Worm (Caenorhabditis elegans) whole organism, young adult: ENCODE measurements around the gene srt-16.

Experiments
- B0261.1 ChIP-seq: sonication (generic microtip); optimal IDR thresholded peaks from 2 replicates; lab custom pipeline; 2016; ENCODE audit warnings: mild to moderate bottlenecking, missing genetic modification characterization, moderate library complexity, missing compliant biosample characterization
- F10E7.11 ChIP-seq: sonication (generic microtip); optimal IDR thresholded peaks from 2 replicates; lab custom pipeline; 2017; ENCODE audit warnings: mild to moderate bottlenecking, missing genetic modification characterization, moderate library complexity, missing compliant biosample characterization
- F33H1.4 ChIP-seq: fragments of 200-800 bp; sonication (Bioruptor generic); IDR thresholded peaks from 2 replicates; pipeline ENCODE4 v1.3.6; 2022; ENCODE audit warnings: missing genetic modification reagents, missing genetic modification characterization, missing compliant biosample characterization
- F49E8.2 ChIP-seq: sonication (generic microtip); optimal IDR thresholded peaks from 3 replicates; lab custom pipeline; 2017; ENCODE audit warnings: missing genetic modification characterization, mild to moderate bottlenecking, missing compliant biosample characterization, antibody characterized with exemption, moderate library complexity; ENCODE audit not compliant: insufficient read depth
- F52B5.7 ChIP-seq: sonication (generic microtip); optimal IDR thresholded peaks from 2 replicates; lab custom pipeline; 2016; ENCODE audit warnings: mild to moderate bottlenecking, missing genetic modification characterization, missing compliant biosample characterization
- aptf-2 ChIP-seq: fragments of 200-800 bp; sonication (Bioruptor generic); conservative IDR thresholded peaks from 2 replicates; pipeline ENCODE4 v1.3.6; 2022; ENCODE audit warnings: missing genetic modification reagents, missing genetic modification characterization, missing compliant biosample characterization
- attf-5 ChIP-seq: fragments of 200-800 bp; sonication (Bioruptor generic); optimal IDR thresholded peaks from 2 replicates; lab custom pipeline; 2018; ENCODE audit warnings: mild to moderate bottlenecking, missing genetic modification characterization, missing compliant biosample characterization
- ccch-3 ChIP-seq: fragments of 200-800 bp; sonication (Bioruptor generic); optimal IDR thresholded peaks from 2 replicates; lab custom pipeline; 2018; ENCODE audit warnings: mild to moderate bottlenecking, missing genetic modification characterization, missing compliant biosample characterization
- ceh-58 ChIP-seq: fragments of 200-800 bp; sonication (Bioruptor generic); IDR thresholded peaks from 2 replicates; pipeline ENCODE4 v1.3.6; 2022; ENCODE audit warnings: missing genetic modification characterization, missing compliant biosample characterization
- ceh-79 ChIP-seq: sonication (generic microtip); optimal IDR thresholded peaks from 2 replicates; lab custom pipeline; 2017; ENCODE audit warnings: mild to moderate bottlenecking, missing genetic modification characterization, missing compliant biosample characterization
- dox-1 ChIP-seq: fragments of 200-800 bp; sonication (Bioruptor generic); IDR thresholded peaks from 2 replicates; pipeline ENCODE4 v1.3.6; 2022; ENCODE audit warnings: missing genetic modification reagents, missing genetic modification characterization, missing compliant biosample characterization
- dpl-1 ChIP-seq: fragments of 150-350 bp; optimal IDR thresholded peaks from 2 replicates; lab custom pipeline; 2014; ENCODE audit warnings: missing biosample characterization, missing genetic modification reagents, missing genetic modification characterization
- efl-1 ChIP-seq: fragments of 150-350 bp; optimal IDR thresholded peaks from 2 replicates; lab custom pipeline; 2014; ENCODE audit warnings: missing biosample characterization, missing genetic modification reagents, missing genetic modification characterization
- egrh-3 ChIP-seq: fragments of 200-800 bp; sonication (Bioruptor generic); IDR thresholded peaks from 2 replicates; pipeline ENCODE4 v1.3.6; 2022; ENCODE audit warnings: missing genetic modification reagents, missing genetic modification characterization, missing compliant biosample characterization
- ets-4 ChIP-seq: fragments of 200-800 bp; sonication (Bioruptor generic); optimal IDR thresholded peaks from 2 replicates; lab custom pipeline; 2018; ENCODE audit warnings: mild to moderate bottlenecking, missing genetic modification characterization, missing compliant biosample characterization
- hlh-12 ChIP-seq: sonication (generic microtip); optimal IDR thresholded peaks from 2 replicates; lab custom pipeline; 2016; ENCODE audit warnings: missing genetic modification characterization, missing compliant biosample characterization
- hlh-26 ChIP-seq: fragments of 200-800 bp; sonication (Bioruptor generic); conservative IDR thresholded peaks from 2 replicates; pipeline ENCODE4 v1.3.6; 2022; ENCODE audit warnings: missing genetic modification reagents, missing genetic modification characterization, missing compliant biosample characterization
- hmg-1.2 ChIP-seq: fragments of 200-800 bp; sonication (Bioruptor generic); IDR thresholded peaks from 2 replicates; pipeline ENCODE4 v1.3.6; 2022; ENCODE audit warnings: missing genetic modification reagents, missing genetic modification characterization, missing compliant biosample characterization
- lin-26 ChIP-seq: fragments of 200-800 bp; sonication (Bioruptor generic); IDR thresholded peaks from 2 replicates; pipeline ENCODE4 v1.3.6; 2022; ENCODE audit warnings: missing genetic modification reagents, missing genetic modification characterization, missing compliant biosample characterization
- lin-40 ChIP-seq: sonication (generic microtip); optimal IDR thresholded peaks from 2 replicates; lab custom pipeline; 2016; ENCODE audit warnings: missing genetic modification characterization, mild to moderate bottlenecking, missing compliant biosample characterization, missing genotype, missing genetic modification reagents
- madf-10 ChIP-seq: sonication (generic microtip); optimal IDR thresholded peaks from 2 replicates; lab custom pipeline; 2016; ENCODE audit warnings: mild to moderate bottlenecking, missing genetic modification characterization, missing compliant biosample characterization
- madf-3 ChIP-seq: fragments of 200-800 bp; sonication (Bioruptor generic); IDR thresholded peaks from 2 replicates; pipeline ENCODE4 v1.3.6; 2022; ENCODE audit warnings: missing genetic modification reagents, missing genetic modification characterization, missing compliant biosample characterization
- nfya-1 ChIP-seq: sonication (generic microtip); optimal IDR thresholded peaks from 2 replicates; lab custom pipeline; 2017; ENCODE audit warnings: antibody characterized with exemption, missing compliant biosample characterization, missing genetic modification characterization, borderline replicate concordance; ENCODE audit not compliant: insufficient read depth
- nhr-179 ChIP-seq: sonication (generic microtip); optimal IDR thresholded peaks from 2 replicates; lab custom pipeline; 2016; ENCODE audit warnings: mild to moderate bottlenecking, missing genetic modification characterization, missing compliant biosample characterization
- repo-1 ChIP-seq: sonication (generic microtip); optimal IDR thresholded peaks from 2 replicates; lab custom pipeline; 2017; ENCODE audit warnings: mild to moderate bottlenecking, missing genetic modification characterization, missing compliant biosample characterization
- sea-2 ChIP-seq: fragments of 200-800 bp; sonication (Bioruptor generic); IDR thresholded peaks from 2 replicates; pipeline ENCODE4 v1.3.6; 2022; ENCODE audit warnings: missing genetic modification characterization, missing compliant biosample characterization
- snpc-1.3 ChIP-seq: sonication (generic microtip); optimal IDR thresholded peaks from 2 replicates; lab custom pipeline; 2017; ENCODE audit warnings: missing genetic modification characterization, mild to moderate bottlenecking, missing compliant biosample characterization, antibody characterized with exemption, moderate library complexity, missing genotype, missing genetic modification reagents; ENCODE audit not compliant: insufficient read depth
- snpc-4 ChIP-seq, 5 experiments: fragments of 150-350 bp in 1 of 5; sonication (generic microtip) in 4 of 5; optimal IDR thresholded peaks; 2 replicates each; lab custom pipeline; 2014 to 2018; ENCODE audit warnings: missing genetic modification characterization in 5 of 5, missing biosample characterization in 3 of 5, antibody characterized with exemption in 2 of 5, mild to moderate bottlenecking in 2 of 5, missing compliant biosample characterization in 2 of 5, missing genotype in 2 of 5, moderate library complexity in 2 of 5, missing genetic modification reagents in 1 of 5
- sptf-2 ChIP-seq: fragments of 200-800 bp; sonication (Bioruptor generic); optimal IDR thresholded peaks from 2 replicates; lab custom pipeline; 2018; ENCODE audit warnings: mild to moderate bottlenecking, missing genetic modification characterization, missing compliant biosample characterization
- tbx-9 ChIP-seq: sonication (generic microtip); optimal IDR thresholded peaks from 2 replicates; lab custom pipeline; 2016; ENCODE audit warnings: borderline replicate concordance, missing genetic modification characterization, inconsistent platforms, missing compliant biosample characterization
- xnd-1 ChIP-seq: sonication (generic microtip); optimal IDR thresholded peaks from 2 replicates; lab custom pipeline; 2016; ENCODE audit warnings: missing genotype, missing genetic modification reagents, missing genetic modification characterization, missing compliant biosample characterization
- zfh-2 ChIP-seq: fragments of 200-800 bp; sonication (Bioruptor generic); conservative IDR thresholded peaks from 2 replicates; pipeline ENCODE4 v1.3.6; 2022; ENCODE audit warnings: missing genetic modification reagents, missing genetic modification characterization, missing compliant biosample characterization
- zim-3 ChIP-seq: sonication (generic microtip); optimal IDR thresholded peaks from 2 replicates; lab custom pipeline; 2017; ENCODE audit warnings: mild to moderate bottlenecking, missing genetic modification characterization, moderate library complexity, missing compliant biosample characterization
- ztf-28 ChIP-seq: fragments of 200-800 bp; sonication (Bioruptor generic); IDR thresholded peaks from 2 replicates; pipeline ENCODE4 v1.3.6; 2022; ENCODE audit warnings: missing genetic modification reagents, missing genetic modification characterization, missing compliant biosample characterization
- ztf-6 ChIP-seq: fragments of 200-800 bp; sonication (Bioruptor generic); IDR thresholded peaks from 2 replicates; pipeline ENCODE4 v1.3.6; 2022; ENCODE audit warnings: missing genetic modification reagents, missing genetic modification characterization, missing compliant biosample characterization

The srt-16 gene

DNA sequence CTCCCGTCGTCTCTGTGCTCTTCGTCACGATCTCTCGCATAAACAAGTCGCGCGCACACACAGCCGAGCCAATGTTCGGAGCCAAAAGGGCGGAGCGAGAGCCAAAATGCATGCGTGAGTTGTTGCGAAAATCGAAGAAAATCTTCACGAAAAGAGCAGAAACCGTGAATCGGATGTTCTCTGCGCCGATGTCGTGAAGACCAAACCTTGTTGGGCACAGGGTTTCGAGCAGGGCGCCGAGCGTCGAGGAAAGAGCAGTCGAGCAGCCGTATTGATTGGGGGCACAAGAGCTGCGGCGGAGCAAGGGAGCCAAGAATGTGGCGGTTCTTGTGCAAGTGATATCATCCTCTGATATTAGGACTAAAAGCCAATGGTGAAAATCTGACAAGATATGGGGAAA, 18.0 kb downstream of the srt-16 start:
- no peak for TF ChIP-seq F49E8.2 (tag; lab: Kevin White, UChicago)
- no peak for TF ChIP-seq dox-1 (GFP tag; lab: Robert Waterston, UW)
- no peak for TF ChIP-seq lin-40 (tag; lab: Kevin White, UChicago)
- no peak for TF ChIP-seq sea-2 (GFP tag; lab: Robert Waterston, UW)
- TF ChIP-seq ztf-28 (GFP tag; lab: Robert Waterston, UW): no peak
- peak; percentile 78 for TF ChIP-seq zfh-2 (GFP tag; lab: Robert Waterston, UW)
- no peak for TF ChIP-seq madf-10 (tag; lab: Kevin White, UChicago)
- no peak for TF ChIP-seq B0261.1 (tag; lab: Kevin White, UChicago)
- TF ChIP-seq madf-3 (GFP tag; lab: Robert Waterston, UW): 0 out of 2 replicates have a peak, but pooled peaks have one; percentile 17
- TF ChIP-seq hlh-26 (GFP tag; lab: Robert Waterston, UW): no peak
- no peak for TF ChIP-seq nhr-179 (tag; lab: Kevin White, UChicago)
- no peak for TF ChIP-seq F10E7.11 (tag; lab: Kevin White, UChicago)
- no peak for TF ChIP-seq lin-26 (GFP tag; lab: Robert Waterston, UW)

DNA sequence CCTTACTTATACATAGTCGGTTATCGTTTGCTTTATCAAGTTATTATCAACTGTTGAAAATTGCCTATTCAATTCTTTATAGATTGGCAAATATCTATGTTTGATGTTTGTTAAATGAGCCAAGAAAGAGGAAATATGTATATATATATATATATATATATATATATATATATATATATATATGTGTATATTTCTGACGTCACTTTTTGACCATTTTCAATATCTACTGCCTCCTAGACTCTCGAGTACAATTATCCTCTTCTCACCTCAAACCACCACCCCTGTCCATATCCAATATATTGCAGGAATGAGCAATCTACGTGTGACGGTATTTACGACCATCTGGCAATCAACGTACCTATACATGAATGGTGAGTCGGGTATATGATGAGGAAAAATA, 19.5 kb downstream of the srt-16 start, which contains the start of gene F59D6.1:
Gene F59D6.1 (plus strand): TSS at position 301 of the 400 bp plus-strand sequence.
- TF ChIP-seq nhr-179 (tag; lab: Kevin White, UChicago): no peak
- no peak for TF ChIP-seq aptf-2
- TF ChIP-seq xnd-1 (tag; lab: Kevin White, UChicago): no peak
- TF ChIP-seq ztf-6 (GFP tag; lab: Robert Waterston, UW): no peak
- no peak for TF ChIP-seq F52B5.7
- no peak for TF ChIP-seq tbx-9 (tag; lab: Kevin White, UChicago)
- no peak for TF ChIP-seq ceh-79
- no peak for TF ChIP-seq snpc-1.3 (tag; lab: Kevin White, UChicago)
- no peak for TF ChIP-seq F33H1.4 (GFP tag; lab: Robert Waterston, UW)
- no peak for TF ChIP-seq repo-1 (tag; lab: Kevin White, UChicago)
- no peak for TF ChIP-seq egrh-3
- TF ChIP-seq madf-10 (tag; lab: Kevin White, UChicago): no peak
- no peak for TF ChIP-seq ccch-3 (GFP tag; lab: Kevin White, UChicago)
- TF ChIP-seq F49E8.2 (tag; lab: Kevin White, UChicago): no peak
- no peak for TF ChIP-seq ets-4 (GFP tag; lab: Kevin White, UChicago)
- no peak for TF ChIP-seq attf-5 (GFP tag; lab: Kevin White, UChicago)
- TF ChIP-seq sptf-2 (GFP tag; lab: Kevin White, UChicago): no peak
- TF ChIP-seq snpc-4 (GFP tag; optimal IDR thresholded peaks at IDR 0.05; lab: Kevin White, UChicago): no peak
- no peak for TF ChIP-seq snpc-4 (tag; optimal IDR thresholded peaks at IDR 0.05; lab: Kevin White, UChicago)
- TF ChIP-seq madf-3 (GFP tag; lab: Robert Waterston, UW): no peak
- no peak for TF ChIP-seq efl-1 (GFP tag; lab: Kevin White, UChicago)

DNA sequence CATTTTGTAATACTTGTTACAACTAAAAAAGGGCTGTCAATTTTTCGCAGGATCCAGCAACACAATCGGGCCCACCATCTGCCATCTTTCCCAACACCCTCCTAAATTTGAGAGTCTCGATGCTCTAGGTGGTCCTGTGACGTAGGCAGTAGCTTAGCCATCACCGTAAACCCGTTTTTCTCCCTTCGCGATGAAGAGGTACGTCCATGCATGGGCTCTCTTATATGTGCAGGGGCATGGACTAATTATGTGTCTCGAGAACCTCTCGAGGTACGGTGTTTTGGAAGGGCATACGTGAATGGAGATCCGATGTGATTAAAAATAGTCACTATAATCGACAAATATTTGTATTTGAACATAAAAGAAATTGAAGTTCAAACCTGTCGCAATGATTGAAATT, 23.4 kb downstream of the srt-16 start:
- no peak for TF ChIP-seq hlh-12
- TF ChIP-seq madf-3 (GFP tag; lab: Robert Waterston, UW): no peak
- TF ChIP-seq zim-3 (tag; lab: Kevin White, UChicago): no peak
- no peak for TF ChIP-seq hmg-1.2 (GFP tag; lab: Robert Waterston, UW)
- no peak for TF ChIP-seq dpl-1 (GFP tag; lab: Kevin White, UChicago)
- TF ChIP-seq nfya-1: no peak
- no peak for TF ChIP-seq ceh-58 (GFP tag; lab: Robert Waterston, UW)
- no peak for TF ChIP-seq egrh-3
- TF ChIP-seq, all 124 proteins: peak for 0
